Fruit fly (Drosophila melanogaster): ENCODE results near the gene CG42820.

DNA sequence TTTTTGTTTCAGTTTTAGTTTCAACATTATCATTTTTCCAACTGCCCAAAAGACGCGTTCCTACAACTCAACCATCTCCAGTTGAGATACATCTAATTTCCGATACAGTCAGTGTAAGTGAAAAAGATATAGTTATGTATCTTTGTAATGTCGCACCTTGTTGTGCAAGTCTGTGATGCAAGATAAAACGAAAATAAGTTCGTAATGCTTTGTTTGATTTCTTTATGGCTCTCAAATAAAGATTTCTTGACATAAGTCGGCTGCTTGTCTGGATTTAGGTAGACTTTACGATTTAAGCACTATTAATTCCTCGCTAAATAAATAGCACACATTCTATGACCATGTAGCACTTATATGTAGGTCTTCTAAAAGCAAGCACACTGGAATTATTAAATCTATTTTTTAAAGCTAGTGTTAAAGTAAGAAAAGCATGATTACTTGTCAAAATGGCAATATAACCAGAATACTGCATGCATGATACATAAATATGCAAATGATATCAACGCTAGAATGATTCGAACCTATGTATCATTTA, 7.1 kb downstream of the CG42820 start:
- TF ChIP-seq Hr4 (GFP tag; optimal IDR thresholded peaks at IDR 0.05): no peak
- no peak for TF ChIP-seq acj6 (GFP tag; optimal IDR thresholded peaks at IDR 0.05)
- no peak for TF ChIP-seq CG6163 (GFP tag; IDR thresholded peaks at IDR 0.05)
- no peak for TF ChIP-seq CG6808 (GFP tag; optimal IDR thresholded peaks at IDR 0.05)
- no peak for TF ChIP-seq Sox102F (GFP tag; optimal IDR thresholded peaks at IDR 0.05)
- TF ChIP-seq CG16779 (tag; optimal IDR thresholded peaks at IDR 0.05): no peak

All from whole organism, prepupa.